Worm (Caenorhabditis elegans): Measurements from ENCODE around the gene R11G10.4.

Gene R11G10.4

DNA sequence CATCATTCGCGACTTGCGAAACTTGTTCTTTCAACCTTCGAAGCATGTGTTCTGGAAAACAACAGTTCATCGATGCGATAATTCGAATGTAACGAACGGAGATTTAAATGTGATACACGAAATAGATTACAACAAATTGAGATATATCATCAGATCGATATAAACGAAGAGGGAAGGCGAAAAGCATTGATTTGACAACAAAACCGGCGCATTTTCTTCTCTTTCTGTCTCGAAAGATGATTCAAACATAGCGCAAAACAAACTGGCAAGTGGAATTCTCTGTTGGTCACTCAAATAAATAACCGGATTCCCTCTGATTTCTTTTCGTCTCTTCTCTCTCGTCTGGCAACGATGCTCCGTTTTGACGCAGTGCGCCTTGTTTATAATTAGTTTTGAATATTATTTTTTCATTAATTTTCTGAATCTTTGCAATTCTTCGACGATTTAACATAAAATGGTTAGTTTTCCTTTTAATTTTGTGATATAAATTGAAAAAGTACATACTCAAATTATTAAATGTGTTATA lies 9.0 kb upstream of the R11G10.4 start, which contains the start of the genes eea-1 and gut-2:
TSS of gene eea-1 (minus strand) at position 51 of the 526 bp plus-strand sequence.
TSS of gene gut-2 (plus strand) at position 369 of the 526 bp plus-strand sequence.
- peak; percentile 60 for TF ChIP-seq pha-4 (tag; optimal IDR thresholded peaks at IDR 0.05)
- TF ChIP-seq mls-2 (tag; optimal IDR thresholded peaks at IDR 0.05) = no peak
- no peak for TF ChIP-seq drap-1 (GFP tag; optimal IDR thresholded peaks at IDR 0.05)
- TF ChIP-seq nhr-76 (tag; optimal IDR thresholded peaks at IDR 0.05) = no peak
- TF ChIP-seq zip-8 (tag; optimal IDR thresholded peaks at IDR 0.05) = no peak
- peak; percentile 25 for TF ChIP-seq nhr-237 (tag; optimal IDR thresholded peaks at IDR 0.05)
- peak; percentile 90 for TF ChIP-seq ces-1 (GFP tag; optimal IDR thresholded peaks at IDR 0.05)
- TF ChIP-seq mep-1 (tag; optimal IDR thresholded peaks at IDR 0.05) = peak; percentile 73
- no peak for TF ChIP-seq snpc-4 (tag; optimal IDR thresholded peaks at IDR 0.05)
- TF ChIP-seq lsy-2 (tag; optimal IDR thresholded peaks at IDR 0.05) = peak; percentile 22

ce11 chrV:13499227-13499626 lies 7.2 kb upstream of the R11G10.4 start:
- TF ChIP-seq flh-1 (GFP tag; optimal IDR thresholded peaks at IDR 0.05) (no peak), drap-1 (GFP tag; optimal IDR thresholded peaks at IDR 0.05) (no peak), elt-1 (tag; optimal IDR thresholded peaks at IDR 0.05; ENCODE audit: borderline replicate concordance, insufficient read depth) (no peak), pha-4 (tag; optimal IDR thresholded peaks at IDR 0.05) (no peak), elt-3 (tag; optimal IDR thresholded peaks at IDR 0.05) (no peak), zip-8 (tag; optimal IDR thresholded peaks at IDR 0.05) (no peak), lin-13 (tag; optimal IDR thresholded peaks at IDR 0.05) (no peak), lin-32 (GFP tag; optimal IDR thresholded peaks at IDR 0.05) (no peak), cnd-1 (tag; optimal IDR thresholded peaks at IDR 0.05) (no peak), nhr-76 (tag; optimal IDR thresholded peaks at IDR 0.05) (no peak), ceh-43 (GFP tag; optimal IDR thresholded peaks at IDR 0.05) (no peak)

ce11 chrV:13511618-13512017 lies 5.2 kb downstream of the R11G10.4 start, which contains the start of gene avr-15:
Gene avr-15 (minus strand): TSS chrV:13511718.
- TF ChIP-seq snpc-4 (tag; optimal IDR thresholded peaks at IDR 0.05) = no peak
- peak; percentile 64 for TF ChIP-seq zip-8 (tag; optimal IDR thresholded peaks at IDR 0.05)

DNA sequence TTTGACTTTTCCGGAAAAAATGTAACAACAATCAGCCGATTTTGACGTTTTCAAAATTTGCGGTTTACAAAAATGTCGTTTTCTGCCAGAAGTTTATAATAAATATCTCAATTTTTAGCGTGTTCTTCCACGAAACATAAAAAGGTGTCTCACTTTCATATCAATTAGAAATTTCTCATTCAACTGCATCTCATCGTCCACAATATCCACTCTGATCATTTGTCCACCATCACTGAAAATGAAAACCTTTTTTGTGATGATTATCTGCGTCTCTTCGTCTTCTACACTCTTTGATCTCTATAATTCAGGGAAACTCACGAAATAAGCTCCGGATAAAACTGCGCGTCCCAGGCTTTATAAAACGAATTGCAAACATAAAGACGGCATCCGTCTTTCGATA lies 6.1 kb downstream of the R11G10.4 start:
- no peak for TF ChIP-seq hlh-1 (tag; optimal IDR thresholded peaks at IDR 0.05)
- no peak for TF ChIP-seq nhr-76 (tag; optimal IDR thresholded peaks at IDR 0.05)
- TF ChIP-seq ces-1 (GFP tag; optimal IDR thresholded peaks at IDR 0.05) = no peak
- TF ChIP-seq ceh-43 (GFP tag; optimal IDR thresholded peaks at IDR 0.05) = no peak
- no peak for TF ChIP-seq ceh-39 (tag; optimal IDR thresholded peaks at IDR 0.05)
- TF ChIP-seq elt-1 (tag; optimal IDR thresholded peaks at IDR 0.05; ENCODE audit: borderline replicate concordance, insufficient read depth) = no peak
- TF ChIP-seq pha-4 (tag; optimal IDR thresholded peaks at IDR 0.05) = no peak
- TF ChIP-seq ceh-83 (GFP tag; optimal IDR thresholded peaks at IDR 0.05) = no peak

DNA sequence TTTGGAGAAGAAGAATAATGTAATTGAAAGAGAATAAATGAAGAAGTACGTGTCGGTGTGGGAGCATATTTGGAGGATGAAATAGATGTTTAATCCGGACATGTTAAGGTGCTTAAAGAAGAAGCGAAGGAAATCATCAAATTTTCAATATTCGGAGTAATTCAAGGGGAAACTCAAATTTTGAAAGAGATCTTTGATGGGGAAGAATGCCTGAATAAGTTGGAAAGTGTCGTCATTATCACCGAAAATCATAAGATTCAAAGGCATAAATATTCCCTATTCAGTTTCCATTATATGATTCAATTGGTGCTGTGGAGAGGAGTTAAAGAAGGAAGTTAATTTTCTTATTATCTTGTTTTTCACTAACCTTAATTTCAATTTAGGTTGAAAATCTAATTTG lies 8.7 kb downstream of the R11G10.4 start, which contains the start of gene semi-1:
TSS of gene semi-1 (minus strand) at position 101 of the 400 bp plus-strand sequence.
- TF ChIP-seq nhr-2 (tag; optimal IDR thresholded peaks at IDR 0.05) = no peak
- TF ChIP-seq unc-39 (tag; optimal IDR thresholded peaks at IDR 0.05) = no peak
- TF ChIP-seq tbx-8 (GFP tag; optimal IDR thresholded peaks at IDR 0.05) = no peak
- TF ChIP-seq mab-5 (tag; optimal IDR thresholded peaks at IDR 0.05) = no peak
- no peak for TF ChIP-seq snpc-4 (tag; optimal IDR thresholded peaks at IDR 0.05)
- no peak for TF ChIP-seq ham-2 (GFP tag; optimal IDR thresholded peaks at IDR 0.05)
- no peak for TF ChIP-seq drap-1 (GFP tag; optimal IDR thresholded peaks at IDR 0.05)
- TF ChIP-seq lsy-2 (tag; optimal IDR thresholded peaks at IDR 0.05) = no peak
- TF ChIP-seq sptf-1 (tag; optimal IDR thresholded peaks at IDR 0.05) = no peak
- no peak for TF ChIP-seq nhr-28 (tag; optimal IDR thresholded peaks at IDR 0.05)
- TF ChIP-seq nhr-12 (tag; optimal IDR thresholded peaks at IDR 0.05) = no peak
- no peak for TF ChIP-seq unc-62 (GFP tag; optimal IDR thresholded peaks at IDR 0.05)
- no peak for TF ChIP-seq flh-1 (GFP tag; optimal IDR thresholded peaks at IDR 0.05)
- TF ChIP-seq M03D4.4 (tag; optimal IDR thresholded peaks at IDR 0.05) = no peak
- TF ChIP-seq lin-13 (tag; optimal IDR thresholded peaks at IDR 0.05) = no peak
- TF ChIP-seq cnd-1 (tag; optimal IDR thresholded peaks at IDR 0.05) = no peak

ce11 chrV:13523194-13523593 lies 16.8 kb downstream of the R11G10.4 start, which contains the start of gene R11G10.3:
Gene R11G10.3 (plus strand): TSS chrV:13523494.
- TF ChIP-seq nhr-12 (tag; optimal IDR thresholded peaks at IDR 0.05) (no peak), ham-2 (GFP tag; optimal IDR thresholded peaks at IDR 0.05) (no peak), pha-4 (tag; optimal IDR thresholded peaks at IDR 0.05) (no peak), drap-1 (GFP tag; optimal IDR thresholded peaks at IDR 0.05) (no peak), mls-2 (tag; optimal IDR thresholded peaks at IDR 0.05) (no peak)
